Worm (Caenorhabditis elegans): Measurements from ENCODE around the gene Y75B8A.10.

- TF ChIP-seq snpc-4 (GFP tag; optimal IDR thresholded peaks at IDR 0.05) (no peak), snpc-4 (tag; optimal IDR thresholded peaks at IDR 0.05) (no peak), madf-10 (tag; optimal IDR thresholded peaks at IDR 0.05) (no peak), athp-1 (tag; optimal IDR thresholded peaks at IDR 0.05) (no peak), hlh-26 (GFP tag; conservative IDR thresholded peaks at IDR 0.05) (no peak), repo-1 (tag; optimal IDR thresholded peaks at IDR 0.05) (no peak), Y79H2A.3 (GFP tag; conservative IDR thresholded peaks at IDR 0.05) (no peak), F33H1.4 (GFP tag; IDR thresholded peaks at IDR 0.05) (no peak), dox-1 (GFP tag; IDR thresholded peaks at IDR 0.05) (no peak)
These were observed 51.1 kb downstream of the Y75B8A.10 start for ce11 chrIII:12131751-12132150.
